Fruit fly (Drosophila melanogaster) whole organism, embryonic: ENCODE measurements around the gene r-l.

Source experiments
- Ada2b ChIP-seq: fragments of 200-800 bp; sonication (Bioruptor generic); IDR thresholded peaks from 2 replicates; pipeline ENCODE4 v1.3.6; 2022; ENCODE audit warnings: missing biosample characterization, missing genetic modification characterization
- Adf1 ChIP-seq: fragments of 200-800 bp; sonication (Bioruptor generic); IDR thresholded peaks from 2 replicates; pipeline ENCODE4 v1.3.6; 2022; ENCODE audit warnings: missing biosample characterization, missing genetic modification characterization
- BtbVII ChIP-seq: fragments of 200-800 bp; sonication (Bioruptor generic); optimal IDR thresholded peaks from 3 replicates; lab custom pipeline; 2017; ENCODE audit warnings: missing biosample characterization, mild to moderate bottlenecking, missing genetic modification characterization
- Bteb2 ChIP-seq: fragments of 200-800 bp; sonication (Bioruptor generic); optimal IDR thresholded peaks from 2 replicates; lab custom pipeline; 2016; ENCODE audit warnings: missing biosample characterization, missing genetic modification characterization
- CG10147 ChIP-seq: fragments of 200-800 bp; sonication (Bioruptor generic); optimal IDR thresholded peaks from 2 replicates; lab custom pipeline; 2019; ENCODE audit warnings: missing biosample characterization, mild to moderate bottlenecking, missing genetic modification characterization, moderate library complexity
- CG10321 ChIP-seq: fragments of 200-800 bp; sonication (Bioruptor generic); IDR thresholded peaks from 2 replicates; pipeline ENCODE4 v1.3.6; 2022; ENCODE audit warnings: missing biosample characterization, missing genetic modification characterization
- CG11093 ChIP-seq: fragments of 200-800 bp; sonication (Bioruptor generic); IDR thresholded peaks from 3 replicates; pipeline ENCODE4 v1.3.6; 2022; ENCODE audit warnings: missing biosample characterization, missing genetic modification characterization
- CG11696 ChIP-seq: fragments of 200-800 bp; sonication (Bioruptor generic); IDR thresholded peaks from 2 replicates; pipeline ENCODE4 v1.3.6; 2022; ENCODE audit warnings: missing biosample characterization, missing genetic modification characterization
- CG14441 ChIP-seq: fragments of 200-800 bp; sonication (Bioruptor generic); IDR thresholded peaks from 2 replicates; pipeline ENCODE4 v1.3.6; 2022; ENCODE audit warnings: missing biosample characterization, missing genetic modification characterization
- CG16863 ChIP-seq: fragments of 200-800 bp; sonication (Bioruptor generic); optimal IDR thresholded peaks from 3 replicates; lab custom pipeline; 2016; ENCODE audit warnings: missing biosample characterization, missing genetic modification characterization
- CG17802 ChIP-seq: fragments of 200-800 bp; sonication (Bioruptor generic); optimal IDR thresholded peaks from 2 replicates; lab custom pipeline; 2018; ENCODE audit warnings: missing biosample characterization, mild to moderate bottlenecking, missing genetic modification characterization, moderate library complexity
- CG17829 ChIP-seq: fragments of 200-800 bp; optimal IDR thresholded peaks from 2 replicates; lab custom pipeline; 2019; ENCODE audit warnings: missing biosample characterization, mild to moderate bottlenecking, missing genetic modification characterization, moderate library complexity
- CG18262 ChIP-seq: fragments of 200-800 bp; optimal IDR thresholded peaks from 3 replicates; lab custom pipeline; 2019; ENCODE audit warnings: missing biosample characterization, mild to moderate bottlenecking, missing genetic modification characterization, moderate library complexity
- CG2120 ChIP-seq: fragments of 200-800 bp; sonication (Bioruptor generic); optimal IDR thresholded peaks from 3 replicates; lab custom pipeline; 2016; ENCODE audit warnings: missing biosample characterization, missing genetic modification characterization
- CG2202 ChIP-seq: fragments of 200-800 bp; sonication (Bioruptor generic); optimal IDR thresholded peaks from 2 replicates; lab custom pipeline; 2018; ENCODE audit warnings: missing biosample characterization, mild to moderate bottlenecking, missing genetic modification characterization
- CG2678 ChIP-seq: fragments of 200-800 bp; sonication (Bioruptor generic); optimal IDR thresholded peaks from 3 replicates; lab custom pipeline; 2019; ENCODE audit warnings: missing biosample characterization, mild to moderate bottlenecking, missing genetic modification characterization, moderate library complexity
- CG30431 ChIP-seq: fragments of 200-800 bp; sonication (Bioruptor generic); optimal IDR thresholded peaks from 2 replicates; lab custom pipeline; 2017; ENCODE audit warnings: missing biosample characterization, missing genetic modification characterization
- CG32772 ChIP-seq: fragments of 200-800 bp; sonication (Bioruptor generic); IDR thresholded peaks from 2 replicates; pipeline ENCODE4 v1.3.6; 2022; ENCODE audit warnings: missing biosample characterization, missing genetic modification characterization
- CG33213 ChIP-seq: fragments of 200-800 bp; sonication (Bioruptor generic); optimal IDR thresholded peaks from 3 replicates; lab custom pipeline; 2016; ENCODE audit warnings: missing biosample characterization, missing genetic modification characterization
- CG4424 ChIP-seq: fragments of 200-800 bp; sonication (Bioruptor generic); optimal IDR thresholded peaks from 3 replicates; lab custom pipeline; 2016; ENCODE audit warnings: missing biosample characterization, missing genetic modification characterization
- CG4617 ChIP-seq: fragments of 200-800 bp; sonication (Bioruptor generic); optimal IDR thresholded peaks from 3 replicates; lab custom pipeline; 2016; ENCODE audit warnings: missing biosample characterization, missing genetic modification characterization, borderline replicate concordance
- CG6654 ChIP-seq: fragments of 200-800 bp; sonication (Bioruptor generic); optimal IDR thresholded peaks from 2 replicates; lab custom pipeline; 2017; ENCODE audit warnings: missing biosample characterization, mild to moderate bottlenecking, missing genetic modification characterization
- CG6689 ChIP-seq: fragments of 200-800 bp; sonication (Bioruptor generic); IDR thresholded peaks from 2 replicates; pipeline ENCODE4 v1.3.6; 2022; ENCODE audit warnings: missing biosample characterization, missing genetic modification characterization
- CG6813 ChIP-seq: fragments of 200-800 bp; sonication (Bioruptor generic); optimal IDR thresholded peaks from 2 replicates; lab custom pipeline; 2017; ENCODE audit warnings: missing biosample characterization, missing genetic modification characterization, mild to moderate bottlenecking, moderate library complexity, missing genetic modification reagents
- CG7745 ChIP-seq: fragments of 200-800 bp; sonication (Bioruptor generic); optimal IDR thresholded peaks from 2 replicates; lab custom pipeline; 2018; ENCODE audit warnings: missing biosample characterization, mild to moderate bottlenecking, missing genetic modification characterization, moderate library complexity
- CG8765 ChIP-seq: fragments of 200-800 bp; sonication (Bioruptor generic); IDR thresholded peaks from 2 replicates; pipeline ENCODE4 v1.3.6; 2022; ENCODE audit warnings: missing biosample characterization, missing genetic modification characterization
- Chrac-16 ChIP-seq: fragments of 200-800 bp; sonication (Bioruptor generic); optimal IDR thresholded peaks from 3 replicates; lab custom pipeline; 2016; ENCODE audit warnings: missing biosample characterization, missing genetic modification characterization
- D19B ChIP-seq: fragments of 200-800 bp; sonication (Bioruptor generic); optimal IDR thresholded peaks from 2 replicates; lab custom pipeline; 2017; ENCODE audit warnings: missing biosample characterization, mild to moderate bottlenecking, missing genetic modification characterization
- Ets65A ChIP-seq: fragments of 200-800 bp; sonication (Bioruptor generic); peaks from one replicate; lab custom pipeline; 2016; ENCODE audit warnings: missing biosample characterization, missing genetic modification characterization
- Gug ChIP-seq: fragments of 200-800 bp; sonication (Bioruptor generic); IDR thresholded peaks from 4 replicates; pipeline ENCODE4 v1.3.6; 2022; ENCODE audit warnings: missing biosample characterization, missing genetic modification characterization
- HLH54F ChIP-seq: fragments of 200-800 bp; sonication (Bioruptor generic); optimal IDR thresholded peaks from 3 replicates; lab custom pipeline; 2016; ENCODE audit warnings: missing biosample characterization, missing genetic modification characterization
- MBD-R2 ChIP-seq: fragments of 200-800 bp; sonication (Bioruptor generic); IDR thresholded peaks from 2 replicates; pipeline ENCODE4 v1.3.6; 2022; ENCODE audit warnings: missing biosample characterization, missing genetic modification characterization
- MESR4 ChIP-seq: fragments of 200-800 bp; sonication (Bioruptor generic); optimal IDR thresholded peaks from 2 replicates; lab custom pipeline; 2018; ENCODE audit warnings: missing biosample characterization, mild to moderate bottlenecking, missing genetic modification characterization, moderate library complexity
- Meics ChIP-seq: fragments of 200-800 bp; sonication (Bioruptor generic); optimal IDR thresholded peaks from 2 replicates; lab custom pipeline; 2017; ENCODE audit warnings: missing biosample characterization, mild to moderate bottlenecking, missing genetic modification characterization
- NC2β ChIP-seq: fragments of 200-800 bp; sonication (Bioruptor generic); optimal IDR thresholded peaks from 2 replicates; lab custom pipeline; 2016; ENCODE audit warnings: missing biosample characterization, missing genetic modification characterization
- Neu2 ChIP-seq: fragments of 200-800 bp; sonication (Bioruptor generic); optimal IDR thresholded peaks from 3 replicates; lab custom pipeline; 2016; ENCODE audit warnings: missing biosample characterization, missing genetic modification characterization, borderline replicate concordance
- Scr ChIP-seq: fragments of 200-800 bp; sonication (Bioruptor generic); IDR thresholded peaks from 2 replicates; pipeline ENCODE4 v1.3.6; 2022; ENCODE audit warnings: missing biosample characterization, missing genetic modification characterization; ENCODE audit not compliant: partially characterized antibody
- Usf ChIP-seq: fragments of 200-800 bp; sonication (Bioruptor generic); optimal IDR thresholded peaks from 2 replicates; lab custom pipeline; 2017; ENCODE audit warnings: missing genotype, missing biosample characterization, missing genetic modification characterization
- YL-1 ChIP-seq: fragments of 200-800 bp; sonication (Bioruptor generic); optimal IDR thresholded peaks from 3 replicates; lab custom pipeline; 2017; ENCODE audit warnings: missing biosample characterization, mild to moderate bottlenecking, missing genetic modification characterization
- bbx ChIP-seq: fragments of 200-800 bp; sonication (Bioruptor generic); IDR thresholded peaks from 2 replicates; pipeline ENCODE4 v1.3.6; 2022; ENCODE audit warnings: missing biosample characterization, missing genetic modification characterization; ENCODE audit not compliant: partially characterized antibody
- bcd ChIP-seq: fragments of 200-800 bp; sonication (Bioruptor generic); optimal IDR thresholded peaks from 2 replicates; lab custom pipeline; 2017; ENCODE audit warnings: missing biosample characterization, mild to moderate bottlenecking, missing genetic modification characterization
- danr ChIP-seq: fragments of 200-800 bp; sonication (Bioruptor generic); IDR thresholded peaks from 2 replicates; pipeline ENCODE4 v1.3.6; 2022; ENCODE audit warnings: missing biosample characterization, missing genetic modification characterization
- grau ChIP-seq: fragments of 200-800 bp; optimal IDR thresholded peaks from 3 replicates; lab custom pipeline; 2019; ENCODE audit warnings: missing biosample characterization, mild to moderate bottlenecking, missing genetic modification characterization, moderate library complexity
- h ChIP-seq: fragments of >200 bp; optimal IDR thresholded peaks from 2 replicates; lab custom pipeline; 2017
- ham ChIP-seq: fragments of 200-800 bp; sonication (Bioruptor generic); IDR thresholded peaks from 2 replicates; pipeline ENCODE4 v1.3.6; 2022; ENCODE audit warnings: missing biosample characterization, missing genetic modification characterization
- hth ChIP-seq: fragments of >200 bp; optimal IDR thresholded peaks from 2 replicates; lab custom pipeline; 2017; ENCODE audit warnings: inconsistent platforms
- ken ChIP-seq: fragments of 200-800 bp; sonication (Bioruptor generic); IDR thresholded peaks from 3 replicates; pipeline ENCODE4 v1.3.6; 2022; ENCODE audit warnings: missing biosample characterization, missing genetic modification characterization
- knrl ChIP-seq: fragments of 200-800 bp; sonication (Bioruptor generic); IDR thresholded peaks from 3 replicates; pipeline ENCODE4 v1.3.6; 2022; ENCODE audit warnings: missing biosample characterization, missing genetic modification characterization; ENCODE audit not compliant: partially characterized antibody
- nerfin-1 ChIP-seq: fragments of 200-800 bp; sonication (Bioruptor generic); optimal IDR thresholded peaks from 3 replicates; lab custom pipeline; 2019; ENCODE audit warnings: missing biosample characterization, mild to moderate bottlenecking, missing genetic modification characterization, moderate library complexity
- pho ChIP-seq: fragments of 200-800 bp; sonication (Bioruptor generic); optimal IDR thresholded peaks from 2 replicates; lab custom pipeline; 2016; ENCODE audit warnings: missing biosample characterization, missing genetic modification characterization
- sisA ChIP-seq: fragments of 200-800 bp; sonication (Bioruptor generic); IDR thresholded peaks from 2 replicates; pipeline ENCODE4 v1.3.6; 2022; ENCODE audit warnings: missing biosample characterization, missing genetic modification characterization

The r-l gene

dm6 chr3R:21064000-21064924 is 8.9 kb downstream of the r-l start, which contains the start of gene Cortactin (continued):
- TF ChIP-seq CG32772 (GFP tag; lab: Robert Waterston, UW) (no peak), Bteb2 (GFP tag; lab: Kevin White, UChicago) (no peak), CG4424 (GFP tag; lab: Kevin White, UChicago) (no peak), MBD-R2 (GFP tag; lab: Robert Waterston, UW) (peak; percentile 76), Gug (GFP tag; lab: Robert Waterston, UW) (peak; percentile 14; the same call in 1 of the 4 replicates), YL-1 (GFP tag; lab: Kevin White, UChicago) (peak; percentile 30), CG14441 (no peak), CG6813 (GFP tag; lab: Kevin White, UChicago) (no peak), Scr (GFP tag; lab: Robert Waterston, UW) (peak; percentile 87), Usf (GFP tag; lab: Kevin White, UChicago) (no peak), CG7745 (no peak), hth (lab: Kevin White, UChicago) (no peak), CG17802 (tag; lab: Kevin White, UChicago) (no peak), Ada2b (GFP tag; lab: Robert Waterston, UW) (no peak), CG18262 (tag; lab: Kevin White, UChicago) (no peak), CG8765 (GFP tag; lab: Robert Waterston, UW) (no peak), danr (GFP tag; lab: Robert Waterston, UW) (no peak), HLH54F (GFP tag; lab: Kevin White, UChicago) (no peak), CG11696 (GFP tag; lab: Robert Waterston, UW) (no peak), h (lab: Kevin White, UChicago) (no peak), CG2120 (GFP tag; lab: Kevin White, UChicago) (peak; percentile 13), Meics (GFP tag; lab: Kevin White, UChicago) (no peak), CG30431 (GFP tag; lab: Kevin White, UChicago) (no peak), CG10147 (GFP tag; lab: Kevin White, UChicago) (no peak), CG2202 (tag; lab: Kevin White, UChicago) (no peak), NC2β (GFP tag; lab: Kevin White, UChicago) (no peak), BtbVII (GFP tag; lab: Kevin White, UChicago) (no peak), D19B (GFP tag; lab: Kevin White, UChicago) (no peak), Chrac-16 (no peak), MESR4 (GFP tag; lab: Kevin White, UChicago) (peak; percentile 90), ham (GFP tag; lab: Robert Waterston, UW) (no peak), bbx (GFP tag; lab: Robert Waterston, UW) (peak; percentile 93), knrl (GFP tag; lab: Robert Waterston, UW) (peak; percentile 83), Ets65A (peak; percentile 43), CG11093 (GFP tag; lab: Robert Waterston, UW) (no peak), CG10321 (no peak), grau (no peak), CG16863 (GFP tag; lab: Kevin White, UChicago) (no peak), CG2678 (tag; lab: Kevin White, UChicago) (no peak), pho (GFP tag; lab: Kevin White, UChicago) (no peak), bcd (GFP tag; lab: Kevin White, UChicago) (no peak), CG6654 (no peak), CG4617 (GFP tag; lab: Kevin White, UChicago) (peak; percentile 61), nerfin-1 (tag; lab: Kevin White, UChicago) (no peak), CG33213 (GFP tag; lab: Kevin White, UChicago) (peak; percentile 32), Neu2 (peak; percentile 98), Adf1 (GFP tag; lab: Robert Waterston, UW) (no peak), CG6689 (GFP tag; lab: Robert Waterston, UW) (no peak), ken (no peak), CG17829 (peak; percentile 10), sisA (GFP tag; lab: Robert Waterston, UW) (no peak)
